ENCODE assay signal across 1 worm cellular context in the genomic region with DNA sequence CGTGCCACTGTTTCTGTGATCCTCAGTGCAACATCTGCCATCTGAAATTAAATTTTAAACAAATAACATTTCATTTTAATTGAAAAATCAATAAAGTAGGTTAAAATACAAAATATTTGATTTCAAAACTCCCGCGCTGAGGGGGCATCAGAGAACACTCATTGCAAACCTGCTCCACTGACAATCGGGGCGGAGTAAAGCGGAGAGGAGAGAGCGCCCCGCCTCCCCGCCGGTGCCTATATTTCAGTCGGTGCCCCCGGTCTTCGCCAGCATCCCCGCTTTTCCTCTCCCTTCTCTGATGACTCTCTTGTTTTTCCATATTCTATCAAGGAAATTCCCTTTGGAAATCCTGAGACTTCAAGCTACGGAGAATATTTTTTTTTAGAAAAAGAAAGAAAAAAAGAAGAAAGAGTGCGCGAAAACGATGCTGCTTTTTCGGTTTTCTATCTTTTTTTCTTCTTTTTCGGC.
TF ChIP-seq lines count a peak whose summit lies in the region.

A gene (minus strand): TSS at position 51 of the 468 bp plus-strand sequence.

TF ChIP-seq in whole organism, L1 larva, 84 proteins besides CTCF, POLR2A, EP300 and RAD21 (continued from another document):
- TF ChIP-seq aly-2 (tag; optimal IDR thresholded peaks at IDR 0.05; lab: Kevin White, UChicago): peak; percentile 35
- TF ChIP-seq F16B12.6 (tag; optimal IDR thresholded peaks at IDR 0.05; lab: Kevin White, UChicago): peak; percentile 74
- peak; percentile 96 to 97 for TF ChIP-seq lin-35 (GFP tag; optimal IDR thresholded peaks at IDR 0.05; lab: Kevin White, UChicago)
- peak; percentile 74 for TF ChIP-seq jun-1 (tag; optimal IDR thresholded peaks at IDR 0.05; lab: Kevin White, UChicago)
- peak in 3 of 6 experiments; percentile 3 to 74 (median 64) for TF ChIP-seq elt-3 (tag; optimal IDR thresholded peaks at IDR 0.05; lab: Kevin White, UChicago)
- TF ChIP-seq nhr-76 (tag; optimal IDR thresholded peaks at IDR 0.05; lab: Kevin White, UChicago): no peak
- TF ChIP-seq mdl-1 (tag; optimal IDR thresholded peaks at IDR 0.05; lab: Kevin White, UChicago): peak in 1 of 2 experiments; percentile 60
- TF ChIP-seq efl-3 (GFP tag; optimal IDR thresholded peaks at IDR 0.05; lab: Kevin White, UChicago): no peak
- peak; percentile 65 for TF ChIP-seq elt-2 (tag; optimal IDR thresholded peaks at IDR 0.05; lab: Kevin White, UChicago)
- TF ChIP-seq irx-1 (tag; optimal IDR thresholded peaks at IDR 0.05; lab: Kevin White, UChicago): peak; percentile 80
- no peak for TF ChIP-seq hlh-4 (tag; optimal IDR thresholded peaks at IDR 0.05; lab: Kevin White, UChicago)
- peak; percentile 53 for TF ChIP-seq nhr-11 (tag; optimal IDR thresholded peaks at IDR 0.05; lab: Kevin White, UChicago)
- TF ChIP-seq lin-14 (GFP tag; optimal IDR thresholded peaks at IDR 0.05; lab: Kevin White, UChicago): peak; percentile 97
- TF ChIP-seq snu-23 (GFP tag; optimal IDR thresholded peaks at IDR 0.05; lab: Kevin White, UChicago): peak; percentile 90
- peak; percentile 82 for TF ChIP-seq dsc-1 (tag; optimal IDR thresholded peaks at IDR 0.05; lab: Kevin White, UChicago)
- TF ChIP-seq alr-1 (tag; optimal IDR thresholded peaks at IDR 0.05; lab: Kevin White, UChicago; ENCODE audit: borderline replicate concordance): no peak
- TF ChIP-seq ceh-88 (GFP tag; IDR thresholded peaks at IDR 0.05; lab: Robert Waterston, UW): peak; percentile 52; the same call in 1 of the 2 replicates
- TF ChIP-seq aha-1 (tag; optimal IDR thresholded peaks at IDR 0.05; lab: Kevin White, UChicago): no peak
- TF ChIP-seq fkh-10 (GFP tag; optimal IDR thresholded peaks at IDR 0.05; lab: Kevin White, UChicago): peak; percentile 87
- TF ChIP-seq unc-86 (tag; optimal IDR thresholded peaks at IDR 0.05; lab: Kevin White, UChicago): peak; percentile 86
- TF ChIP-seq rnt-1 (tag; optimal IDR thresholded peaks at IDR 0.05; lab: Kevin White, UChicago): peak; percentile 88
- TF ChIP-seq C04F5.9 (tag; optimal IDR thresholded peaks at IDR 0.05; lab: Kevin White, UChicago): peak; percentile 53
- no peak for TF ChIP-seq nhr-28 (tag; optimal IDR thresholded peaks at IDR 0.05; lab: Kevin White, UChicago)
- TF ChIP-seq ceh-82 (tag; optimal IDR thresholded peaks at IDR 0.05; lab: Kevin White, UChicago): peak; percentile 75 to 96 (median 75)
- TF ChIP-seq sup-37 (GFP tag; optimal IDR thresholded peaks at IDR 0.05; lab: Kevin White, UChicago): peak; percentile 54
- no peak for TF ChIP-seq unc-62 (GFP tag; optimal IDR thresholded peaks at IDR 0.05; lab: Kevin White, UChicago)
- no peak for TF ChIP-seq ets-5 (GFP tag; IDR thresholded peaks at IDR 0.05; lab: Robert Waterston, UW)
- no peak for TF ChIP-seq zag-1 (tag; optimal IDR thresholded peaks at IDR 0.05; lab: Kevin White, UChicago)
